Worm (Caenorhabditis elegans) whole organism, midembryonic: ENCODE data around the gene sqt-1.

Experiments used
- T22C8.4 ChIP-seq: fragments of 200-800 bp; sonication (Bioruptor generic); IDR thresholded peaks from 2 replicates; pipeline ENCODE4 v1.3.6; 2022; ENCODE audit warnings: missing genetic modification characterization, missing compliant biosample characterization
- cog-1 ChIP-seq: sonication (generic microtip); optimal IDR thresholded peaks from 2 replicates; lab custom pipeline; 2016; ENCODE audit warnings: missing genetic modification characterization, missing compliant biosample characterization
- flt-1 ChIP-seq: fragments of 200-800 bp; sonication (Bioruptor generic); IDR thresholded peaks from 2 replicates; pipeline ENCODE4 v1.3.6; 2022; ENCODE audit warnings: missing genetic modification characterization, missing compliant biosample characterization
- klf-2 ChIP-seq: fragments of 200-800 bp; sonication (Bioruptor generic); conservative IDR thresholded peaks from 2 replicates; pipeline ENCODE4 v1.3.6; 2022; ENCODE audit warnings: missing genetic modification reagents, missing genetic modification characterization, missing compliant biosample characterization
- med-1 ChIP-seq: sonication (generic microtip); optimal IDR thresholded peaks from 2 replicates; lab custom pipeline; 2017; ENCODE audit warnings: missing genetic modification characterization, mild to moderate bottlenecking, missing compliant biosample characterization, antibody characterized with exemption, missing genetic modification reagents; ENCODE audit not compliant: insufficient read depth
- ref-1 ChIP-seq: fragments of 200-800 bp; sonication (Bioruptor generic); conservative IDR thresholded peaks from 2 replicates; pipeline ENCODE4 v1.3.6; 2022; ENCODE audit warnings: missing genetic modification reagents, missing genetic modification characterization, missing compliant biosample characterization
- tab-1 ChIP-seq: fragments of 200-800 bp; sonication (Bioruptor generic); IDR thresholded peaks from 2 replicates; pipeline ENCODE4 v1.3.6; 2022; ENCODE audit warnings: missing genetic modification characterization, missing compliant biosample characterization
- ztf-23 ChIP-seq: fragments of 200-800 bp; sonication (Bioruptor generic); IDR thresholded peaks from 2 replicates; pipeline ENCODE4 v1.3.6; 2022; ENCODE audit warnings: missing genetic modification reagents, missing genetic modification characterization, missing compliant biosample characterization
- ztf-29 ChIP-seq: fragments of 200-800 bp; sonication (Bioruptor generic); IDR thresholded peaks from 2 replicates; pipeline ENCODE4 v1.3.6; 2022; ENCODE audit warnings: missing genetic modification reagents, missing genetic modification characterization, missing compliant biosample characterization

Gene sqt-1

DNA sequence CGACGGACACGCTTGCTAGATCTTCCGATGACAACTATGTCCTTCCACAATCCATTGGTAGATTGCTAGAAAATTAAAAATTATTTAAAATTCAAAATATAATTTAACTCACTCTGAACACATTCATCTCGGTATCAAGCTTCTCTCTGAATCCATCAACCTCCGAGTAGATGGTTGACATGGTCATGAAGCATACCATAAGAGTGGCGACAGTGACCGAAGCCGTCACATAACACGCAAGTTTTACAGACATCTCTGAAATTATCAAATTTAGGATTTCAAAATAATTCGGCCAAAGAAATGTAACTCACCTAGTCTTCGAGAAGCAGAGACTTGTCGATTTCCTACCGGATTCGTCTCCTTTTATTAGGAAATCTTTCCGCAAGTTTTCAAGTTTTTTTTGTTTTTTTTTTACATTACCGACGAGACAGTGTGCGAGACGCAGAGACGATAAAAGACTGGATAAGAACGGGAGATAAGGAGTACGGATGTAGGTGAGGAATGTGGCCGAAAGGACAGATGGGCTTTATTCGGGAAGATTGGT, at the start of gene sqt-1:
TSS of gene sqt-1 (minus strand) at position 341 of the 544 bp plus-strand sequence.
- TF ChIP-seq med-1 (GFP tag; lab: Kevin White, UChicago) (no peak), ztf-23 (GFP tag; lab: Robert Waterston, UW) (no peak), ztf-29 (GFP tag; lab: Robert Waterston, UW) (no peak), T22C8.4 (GFP tag; lab: Robert Waterston, UW) (no peak)

DNA sequence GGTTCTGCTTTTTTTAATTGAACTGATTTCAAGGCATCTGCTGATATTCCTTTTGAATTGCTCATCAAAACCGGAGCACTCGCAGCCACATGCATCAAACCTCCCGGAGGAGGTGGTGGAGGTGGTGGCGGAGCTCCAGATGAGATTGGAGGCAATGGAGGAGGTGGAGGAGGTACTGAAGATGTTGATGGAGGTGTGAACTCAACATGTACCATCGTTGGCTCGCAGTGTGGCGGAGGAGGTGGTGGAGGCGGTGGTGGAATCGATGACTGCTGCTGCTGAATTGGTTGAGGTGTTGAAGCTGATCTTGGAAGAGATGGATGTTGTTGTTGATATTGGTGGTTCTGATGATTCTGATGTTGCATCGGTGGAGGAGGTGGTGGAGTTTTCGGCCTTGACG, 49.3 kb upstream of the sqt-1 start:
- no peak for TF ChIP-seq flt-1 (GFP tag; lab: Robert Waterston, UW)
- TF ChIP-seq T22C8.4 (GFP tag; lab: Robert Waterston, UW): no peak
- TF ChIP-seq tab-1 (GFP tag; lab: Robert Waterston, UW): 0 out of 2 replicates have a peak, but pooled peaks have one; percentile 39

DNA sequence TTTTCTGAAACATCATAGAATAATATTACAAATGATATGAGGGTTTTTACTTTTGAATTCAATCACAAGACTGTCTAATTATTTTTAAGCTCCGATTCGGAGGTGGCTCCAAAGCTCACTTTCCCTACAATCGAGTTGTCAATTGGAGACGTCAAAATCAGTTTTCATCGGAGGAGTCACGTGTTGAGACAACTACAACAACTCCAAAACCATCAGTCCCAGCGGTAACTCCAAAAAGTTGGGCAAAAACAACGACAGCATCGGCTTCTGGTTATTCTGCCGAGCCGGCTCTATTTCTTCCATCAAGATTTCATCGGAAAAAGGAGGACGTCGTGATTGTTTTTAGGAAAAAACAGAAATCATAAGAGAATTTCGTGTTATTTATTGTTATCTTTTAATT, 46.5 kb upstream of the sqt-1 start:
- TF ChIP-seq tab-1 (GFP tag; lab: Robert Waterston, UW) (no peak), med-1 (GFP tag; lab: Kevin White, UChicago) (no peak), klf-2 (GFP tag; lab: Robert Waterston, UW) (no peak), ref-1 (no peak), cog-1 (no peak)

DNA sequence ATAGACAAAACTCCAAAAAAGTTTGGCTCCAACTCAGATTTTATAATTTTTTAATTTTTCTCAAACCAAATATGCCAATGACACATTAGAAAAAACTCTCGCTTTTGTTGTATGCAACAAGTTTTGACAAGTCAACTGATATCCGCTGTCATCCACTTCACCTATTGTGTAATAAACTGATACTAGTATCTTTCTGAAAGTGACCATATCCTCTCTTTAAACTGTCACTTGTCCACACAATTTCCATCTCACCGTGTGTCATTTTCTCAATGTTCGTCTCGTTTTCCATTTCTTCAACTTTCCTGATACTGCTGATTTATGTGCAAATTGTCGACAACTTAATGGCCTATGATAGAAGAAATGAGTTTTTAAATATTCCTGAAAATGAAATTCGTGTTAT, 45.4 kb upstream of the sqt-1 start, which contains the start of the genes C33B4.5 and C33B4.4:
TSS of gene C33B4.5 (plus strand) at position 270 of the 400 bp plus-strand sequence.
TSS of gene C33B4.4 (minus strand) at position 385 of the 400 bp plus-strand sequence.
- TF ChIP-seq ztf-23 (GFP tag; lab: Robert Waterston, UW) (no peak), flt-1 (GFP tag; lab: Robert Waterston, UW) (no peak), cog-1 (no peak), T22C8.4 (GFP tag; lab: Robert Waterston, UW) (no peak), ref-1 (no peak), klf-2 (GFP tag; lab: Robert Waterston, UW) (no peak), ztf-29 (GFP tag; lab: Robert Waterston, UW) (no peak), tab-1 (GFP tag; lab: Robert Waterston, UW) (no peak), med-1 (GFP tag; lab: Kevin White, UChicago) (no peak)

DNA sequence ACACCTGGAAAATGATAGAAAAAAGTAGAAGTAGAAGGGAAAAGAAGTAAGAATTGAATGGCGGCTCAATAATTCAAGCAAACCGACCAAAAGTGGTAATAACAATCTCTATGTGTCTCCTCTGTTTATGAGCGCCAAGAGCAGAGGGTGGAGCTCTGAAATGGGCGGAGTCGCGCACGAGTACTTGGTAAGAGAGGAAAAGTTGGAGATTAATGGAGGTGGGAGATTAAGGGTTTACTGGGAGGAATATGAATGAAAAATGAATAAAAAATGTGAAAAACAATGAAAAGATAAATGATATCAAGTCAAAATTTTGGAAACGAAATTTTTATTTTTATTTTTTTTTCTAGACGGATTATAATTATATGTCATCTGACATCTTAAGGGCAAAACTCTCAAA, 40.1 kb upstream of the sqt-1 start:
- no peak for TF ChIP-seq ztf-29 (GFP tag; lab: Robert Waterston, UW)
- TF ChIP-seq ref-1: no peak
- TF ChIP-seq klf-2 (GFP tag; lab: Robert Waterston, UW): no peak
- no peak for TF ChIP-seq ztf-23 (GFP tag; lab: Robert Waterston, UW)

DNA sequence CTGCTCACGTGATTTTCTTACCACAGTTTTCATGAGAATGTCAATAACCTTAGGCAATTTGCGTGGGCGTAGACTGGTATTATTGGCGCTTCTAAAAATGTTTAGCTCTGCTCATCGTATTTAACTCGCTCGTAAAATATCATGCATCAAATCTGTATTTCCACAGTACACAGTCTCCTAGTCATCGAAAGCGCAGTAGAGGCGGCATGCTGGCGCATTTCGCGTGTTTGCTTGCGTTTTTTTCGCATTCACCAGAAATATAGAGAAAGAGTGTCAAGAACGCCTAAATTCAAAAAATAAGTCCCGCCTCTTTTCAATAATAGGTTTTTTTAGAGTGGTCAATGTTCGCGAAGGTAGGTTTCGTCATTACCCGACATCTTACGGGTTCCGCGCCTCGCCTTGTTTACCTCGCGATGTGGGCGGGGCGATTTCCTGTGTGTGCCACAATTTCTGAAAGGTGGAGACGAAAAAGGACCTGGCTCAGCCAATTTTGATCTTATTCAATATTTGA, 39.0 kb upstream of the sqt-1 start:
- no peak for TF ChIP-seq T22C8.4 (GFP tag; lab: Robert Waterston, UW)

DNA sequence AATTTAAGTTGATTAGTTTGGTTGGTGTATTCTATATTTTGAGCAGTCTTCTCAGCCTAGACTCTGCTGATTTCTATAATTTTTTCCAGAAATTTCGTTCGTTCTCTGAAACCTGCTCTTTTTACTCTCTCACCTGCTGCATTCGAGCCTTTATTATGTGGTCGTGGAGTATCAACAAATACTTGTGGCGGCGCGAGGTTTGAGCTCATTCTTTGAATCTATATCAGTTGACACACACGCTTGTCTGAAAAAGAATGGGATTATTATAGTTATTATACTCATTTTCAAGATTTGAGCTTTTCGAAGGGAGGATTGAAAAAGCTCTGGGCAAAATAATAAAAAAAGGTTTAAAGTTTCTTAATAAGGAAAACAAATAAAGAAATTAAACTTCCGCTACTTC, 38.4 kb upstream of the sqt-1 start:
- TF ChIP-seq ref-1 (no peak), cog-1 (no peak), flt-1 (GFP tag; lab: Robert Waterston, UW) (no peak), T22C8.4 (GFP tag; lab: Robert Waterston, UW) (no peak), klf-2 (GFP tag; lab: Robert Waterston, UW) (no peak)

DNA sequence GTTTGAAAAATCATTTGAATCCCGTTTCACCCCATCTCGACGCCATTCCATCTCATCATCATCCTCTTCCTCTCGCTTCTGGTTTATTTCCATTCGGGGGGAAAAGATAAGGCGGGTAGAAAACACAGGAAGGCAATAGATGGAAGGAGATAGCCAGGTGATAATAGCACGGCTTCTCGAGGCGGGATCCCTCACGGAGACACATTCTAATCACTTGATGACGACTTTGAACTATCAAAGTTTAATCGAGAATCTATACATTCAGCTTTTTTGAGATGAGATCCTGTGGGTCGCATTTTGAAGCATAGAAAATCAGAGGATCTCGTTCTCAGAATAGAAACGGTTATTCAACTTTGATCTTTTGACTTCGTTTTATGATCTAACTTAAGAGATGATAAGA, 34.3 kb upstream of the sqt-1 start, which contains the start of gene C33B4.2:
TSS of gene C33B4.2 (minus strand) at position 165 of the 400 bp plus-strand sequence.
- no peak for TF ChIP-seq ztf-23 (GFP tag; lab: Robert Waterston, UW)
- no peak for TF ChIP-seq cog-1
- no peak for TF ChIP-seq klf-2 (GFP tag; lab: Robert Waterston, UW)
- TF ChIP-seq T22C8.4 (GFP tag; lab: Robert Waterston, UW): no peak
- no peak for TF ChIP-seq ref-1
- no peak for TF ChIP-seq flt-1 (GFP tag; lab: Robert Waterston, UW)
- no peak for TF ChIP-seq med-1 (GFP tag; lab: Kevin White, UChicago)

DNA sequence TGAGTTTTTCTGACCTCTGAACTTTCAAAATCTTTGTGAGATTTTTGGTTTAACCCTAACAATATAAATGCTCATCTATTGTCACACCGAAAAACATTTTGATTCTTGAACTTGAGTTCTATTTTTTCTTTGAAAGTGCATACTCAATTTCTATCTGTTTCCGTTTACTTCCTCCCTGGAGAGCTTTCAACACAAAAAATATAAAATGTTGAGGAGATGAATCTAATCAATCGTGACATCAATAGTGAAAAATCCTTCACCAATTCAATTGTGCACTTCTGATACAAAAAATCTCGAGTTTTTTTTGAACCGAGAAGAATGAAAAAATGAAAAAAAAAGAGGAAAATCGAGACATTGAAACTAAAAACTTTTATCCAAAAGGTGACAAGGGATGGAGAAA, 24.1 kb upstream of the sqt-1 start:
- TF ChIP-seq ref-1 (no peak), klf-2 (GFP tag; lab: Robert Waterston, UW) (no peak), T22C8.4 (GFP tag; lab: Robert Waterston, UW) (no peak), tab-1 (GFP tag; lab: Robert Waterston, UW) (no peak), ztf-29 (GFP tag; lab: Robert Waterston, UW) (no peak), flt-1 (GFP tag; lab: Robert Waterston, UW) (no peak), ztf-23 (GFP tag; lab: Robert Waterston, UW) (no peak)

DNA sequence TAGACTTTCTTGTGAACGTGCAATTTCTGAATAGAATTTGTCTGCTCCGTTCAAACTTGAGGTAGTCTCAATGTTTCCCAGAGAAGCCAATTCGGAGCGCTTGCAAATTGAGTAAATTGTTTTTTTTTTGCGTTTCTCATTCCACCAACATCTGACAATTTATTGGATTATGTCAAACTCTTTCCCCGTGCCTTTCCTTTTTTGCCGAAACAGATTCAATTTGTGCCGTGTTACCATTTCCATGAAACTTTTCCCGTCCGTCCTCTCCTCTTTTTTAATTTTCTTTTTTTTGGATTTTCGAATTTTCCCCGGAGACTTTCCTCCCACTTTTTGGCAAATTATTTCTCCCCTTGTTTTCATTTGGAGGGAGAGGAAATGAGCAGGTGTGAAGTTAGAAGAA, 15.8 kb upstream of the sqt-1 start:
- TF ChIP-seq klf-2 (GFP tag; lab: Robert Waterston, UW) (no peak), ztf-29 (GFP tag; lab: Robert Waterston, UW) (no peak), tab-1 (GFP tag; lab: Robert Waterston, UW) (no peak), T22C8.4 (GFP tag; lab: Robert Waterston, UW) (no peak), flt-1 (GFP tag; lab: Robert Waterston, UW) (no peak), cog-1 (no peak), med-1 (GFP tag; lab: Kevin White, UChicago) (no peak), ref-1 (no peak), ztf-23 (GFP tag; lab: Robert Waterston, UW) (no peak)

DNA sequence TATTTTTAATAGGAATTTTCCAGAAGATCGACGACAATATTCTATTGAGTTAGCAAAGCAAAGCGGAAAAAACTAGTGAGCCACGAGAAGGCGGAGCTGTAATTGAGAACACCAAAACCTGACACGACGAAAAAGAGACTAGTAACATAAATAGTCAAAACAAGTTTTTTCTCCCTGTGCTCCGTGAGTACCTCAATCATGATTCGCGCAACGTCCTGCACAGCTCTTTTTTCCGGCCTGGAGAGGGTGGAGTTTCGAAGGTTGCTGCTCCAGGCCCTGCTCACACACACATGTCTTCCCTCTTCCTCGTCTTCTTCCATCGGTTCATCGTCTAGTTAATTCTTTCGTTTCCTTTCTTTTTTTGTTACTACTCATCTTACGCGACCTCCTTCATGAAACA, 14.0 kb upstream of the sqt-1 start, which contains the start of gene clh-2:
TSS of gene clh-2 (plus strand) at position 301 of the 400 bp plus-strand sequence.
- no peak for TF ChIP-seq ztf-23 (GFP tag; lab: Robert Waterston, UW)
- TF ChIP-seq cog-1: no peak
- TF ChIP-seq ref-1: no peak
- no peak for TF ChIP-seq tab-1 (GFP tag; lab: Robert Waterston, UW)
- no peak for TF ChIP-seq ztf-29 (GFP tag; lab: Robert Waterston, UW)
- no peak for TF ChIP-seq T22C8.4 (GFP tag; lab: Robert Waterston, UW)
- TF ChIP-seq med-1 (GFP tag; lab: Kevin White, UChicago): no peak
- TF ChIP-seq klf-2 (GFP tag; lab: Robert Waterston, UW): no peak
- no peak for TF ChIP-seq flt-1 (GFP tag; lab: Robert Waterston, UW)
